Fruit fly (Drosophila melanogaster): ENCODE results near the gene CG14115.

dm6 chr3L:13021727-13022126 lies 39.5 kb downstream of the CG14115 start:
- TF ChIP-seq usp (GFP tag; optimal IDR thresholded peaks at IDR 0.05) (no peak), pan (optimal IDR thresholded peaks at IDR 0.05) (no peak), psq (optimal IDR thresholded peaks at IDR 0.05) (no peak), Dll (optimal IDR thresholded peaks at IDR 0.05) (no peak), CG8478 (optimal IDR thresholded peaks at IDR 0.05) (no peak), EcR (GFP tag; optimal IDR thresholded peaks at IDR 0.05) (no peak)

All from whole organism.